Worm (Caenorhabditis elegans) whole organism, midembryonic: ENCODE results near the gene D2045.8.

Source experiments
- T22C8.4 ChIP-seq: fragments of 200-800 bp; sonication (Bioruptor generic); IDR thresholded peaks from 2 replicates; pipeline ENCODE4 v1.3.6; 2022; ENCODE audit warnings: missing genetic modification characterization, missing compliant biosample characterization
- cog-1 ChIP-seq: sonication (generic microtip); optimal IDR thresholded peaks from 2 replicates; lab custom pipeline; 2016; ENCODE audit warnings: missing genetic modification characterization, missing compliant biosample characterization
- klf-2 ChIP-seq: fragments of 200-800 bp; sonication (Bioruptor generic); conservative IDR thresholded peaks from 2 replicates; pipeline ENCODE4 v1.3.6; 2022; ENCODE audit warnings: missing genetic modification reagents, missing genetic modification characterization, missing compliant biosample characterization
- ref-1 ChIP-seq: fragments of 200-800 bp; sonication (Bioruptor generic); conservative IDR thresholded peaks from 2 replicates; pipeline ENCODE4 v1.3.6; 2022; ENCODE audit warnings: missing genetic modification reagents, missing genetic modification characterization, missing compliant biosample characterization
- tab-1 ChIP-seq: fragments of 200-800 bp; sonication (Bioruptor generic); IDR thresholded peaks from 2 replicates; pipeline ENCODE4 v1.3.6; 2022; ENCODE audit warnings: missing genetic modification characterization, missing compliant biosample characterization
- ztf-23 ChIP-seq: fragments of 200-800 bp; sonication (Bioruptor generic); IDR thresholded peaks from 2 replicates; pipeline ENCODE4 v1.3.6; 2022; ENCODE audit warnings: missing genetic modification reagents, missing genetic modification characterization, missing compliant biosample characterization
- ztf-29 ChIP-seq: fragments of 200-800 bp; sonication (Bioruptor generic); IDR thresholded peaks from 2 replicates; pipeline ENCODE4 v1.3.6; 2022; ENCODE audit warnings: missing genetic modification reagents, missing genetic modification characterization, missing compliant biosample characterization

ce11 chrIII:10469574-10470055, 12.5 kb upstream of the D2045.8 start, which contains the start of gene D2045.5:
- TF ChIP-seq ztf-23 (GFP tag; lab: Robert Waterston, UW) (no peak), ref-1 (GFP tag; lab: Robert Waterston, UW) (no peak), tab-1 (GFP tag; lab: Robert Waterston, UW) (no peak), T22C8.4 (GFP tag; lab: Robert Waterston, UW) (no peak), cog-1 (no peak), klf-2 (GFP tag; lab: Robert Waterston, UW) (no peak), ztf-29 (GFP tag; lab: Robert Waterston, UW) (no peak)
